Worm (Caenorhabditis elegans) whole organism, L3 larva: ENCODE results near the gene F26F4.8.
A peak's percentile ranks its signal among the peaks of the same experiment; 100 is the strongest.

ENCODE experiments used
- elt-1 ChIP-seq: fragments of 150-350 bp; optimal IDR thresholded peaks from 2 replicates; lab custom pipeline; 2014; ENCODE audit warnings: missing biosample characterization, missing genetic modification characterization
- lin-15B ChIP-seq: fragments of 150-350 bp; optimal IDR thresholded peaks from 2 replicates; lab custom pipeline; 2014; ENCODE audit warnings: missing biosample characterization, missing genetic modification characterization
- mdl-1 ChIP-seq: fragments of 150-350 bp; optimal IDR thresholded peaks from 2 replicates; lab custom pipeline; 2014; ENCODE audit warnings: missing biosample characterization, missing genetic modification characterization
- snpc-4 ChIP-seq: fragments of 150-350 bp; optimal IDR thresholded peaks from 2 replicates; lab custom pipeline; 2014; ENCODE audit warnings: missing biosample characterization, missing genetic modification characterization
- unc-62 ChIP-seq: fragments of 150-350 bp; sonication (generic microtip); optimal IDR thresholded peaks from 4 replicates; lab custom pipeline; 2014; ENCODE audit warnings: missing biosample characterization, missing genetic modification reagents, missing genetic modification characterization

ce11 chrIII:4912317-4912716 is 7.0 kb upstream of the F26F4.8 start, which contains the start of the genes F26F4.9 and cee-1:
- TF ChIP-seq mdl-1 (no peak), lin-15B (peak; percentile 80), snpc-4 (tag; lab: Kevin White, UChicago) (peak; percentile 53), elt-1 (no peak), unc-62 (GFP tag; lab: Kevin White, UChicago) (no peak)
